Worm (Caenorhabditis elegans) whole organism, L4 larva: ENCODE measurements around the gene C38H2.2.

Source experiments
- F26F4.8 ChIP-seq: fragments of 200-800 bp; sonication (Bioruptor generic); conservative IDR thresholded peaks from 2 replicates; pipeline ENCODE4 v1.3.6; 2022; ENCODE audit warnings: missing genetic modification characterization, missing compliant biosample characterization
- madf-5 ChIP-seq, 2 experiments: fragments of 200-800 bp; sonication (Bioruptor generic); IDR thresholded peaks; 2 replicates each; pipeline ENCODE4 v1.3.6; 2022; ENCODE audit warnings: missing compliant biosample characterization in 2 of 2, missing genetic modification characterization in 2 of 2
- unc-62 ChIP-seq, 3 experiments: fragments of 150-350 bp in 1 of 3; sonication (generic microtip); optimal IDR thresholded peaks in 2 of 3; peaks in 1 of 3; 1 replicate in 1 of 3; 2 replicates in 2 of 3; lab custom pipeline; 2014 to 2017; ENCODE audit warnings: missing biosample characterization in 3 of 3, missing genetic modification characterization in 3 of 3, missing genetic modification reagents in 3 of 3, missing genotype in 1 of 3
- ztf-11 ChIP-seq: fragments of 150-350 bp; optimal IDR thresholded peaks from 2 replicates; lab custom pipeline; 2014; ENCODE audit warnings: missing biosample characterization, missing genetic modification characterization

DNA sequence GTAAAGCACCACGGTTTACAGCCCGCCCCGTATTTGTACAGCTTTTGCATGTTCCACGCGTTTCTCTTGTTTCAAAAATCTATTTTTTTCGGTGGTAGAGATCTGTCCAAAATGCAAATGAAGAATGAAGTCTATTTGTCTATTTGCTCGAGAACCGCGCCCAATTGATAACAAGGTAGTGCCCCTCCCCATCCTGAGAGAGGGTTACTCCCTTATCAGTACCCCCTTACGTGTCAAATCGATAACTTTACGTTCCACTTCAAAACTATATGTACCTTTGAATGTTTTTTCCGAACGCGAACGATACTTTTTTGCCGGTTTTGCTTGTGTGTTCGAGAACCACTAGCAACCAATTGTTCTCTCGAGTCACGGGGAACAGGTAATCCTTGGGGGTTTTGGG is 5.5 kb upstream of the C38H2.2 start:
- no peak for TF ChIP-seq madf-5 (GFP tag; IDR thresholded peaks at IDR 0.05; lab: Robert Waterston, UW)
- no peak for TF ChIP-seq F26F4.8
- no peak for TF ChIP-seq unc-62 (GFP tag; optimal IDR thresholded peaks at IDR 0.05 in 1 of 2; lab: Kevin White, UChicago)
- TF ChIP-seq unc-62 (tag; optimal IDR thresholded peaks at IDR 0.05; lab: Kevin White, UChicago), result no peak
- TF ChIP-seq ztf-11 (tag; lab: Kevin White, UChicago), result no peak
